Fruit fly (Drosophila melanogaster) whole organism, embryonic: ENCODE results near the gene CG8568.

ENCODE experiments used
- Awh ChIP-seq: fragments of 200-800 bp; sonication (Bioruptor generic); IDR thresholded peaks from 2 replicates; pipeline ENCODE4, ENCODE4 v1.3.6; 2022; ENCODE audit warnings: missing biosample characterization, missing genetic modification characterization
- Bdp1 ChIP-seq: fragments of 200-800 bp; sonication (Bioruptor generic); optimal IDR thresholded peaks from 3 replicates; lab custom pipeline; 2016; ENCODE audit warnings: missing biosample characterization, missing genetic modification characterization
- C15 ChIP-seq: fragments of 200-800 bp; sonication (Bioruptor generic); IDR thresholded peaks from 3 replicates; pipeline ENCODE4 v1.3.6; 2022; ENCODE audit warnings: missing biosample characterization, missing genetic modification characterization
- CG11398 ChIP-seq: fragments of 200-800 bp; sonication (Bioruptor generic); optimal IDR thresholded peaks from 2 replicates; lab custom pipeline; 2016; ENCODE audit warnings: missing biosample characterization, missing genetic modification characterization
- CG11560 ChIP-seq: fragments of 200-800 bp; sonication (Bioruptor generic); IDR thresholded peaks from 3 replicates; pipeline ENCODE4 v1.3.6; 2022; ENCODE audit warnings: missing biosample characterization, missing genetic modification characterization
- CG11695 ChIP-seq: fragments of 200-800 bp; sonication (Bioruptor generic); IDR thresholded peaks from 3 replicates; pipeline ENCODE4 v1.3.6; 2022; ENCODE audit warnings: missing biosample characterization, missing genetic modification characterization
- CG14860 ChIP-seq: fragments of 200-800 bp; sonication (Bioruptor generic); IDR thresholded peaks from 3 replicates; pipeline ENCODE4 v1.3.6; 2022; ENCODE audit warnings: missing biosample characterization, missing genetic modification characterization; ENCODE audit not compliant: partially characterized antibody
- CG16779 ChIP-seq: fragments of 200-800 bp; sonication (Bioruptor generic); IDR thresholded peaks from 2 replicates; pipeline ENCODE4 v1.3.6; 2022; ENCODE audit warnings: missing biosample characterization, missing genetic modification characterization
- CG17186 ChIP-seq: fragments of 200-800 bp; sonication (Bioruptor generic); optimal IDR thresholded peaks from 3 replicates; lab custom pipeline; 2017; ENCODE audit warnings: missing biosample characterization, missing genetic modification reagents, missing genetic modification characterization
- CG30403 ChIP-seq: fragments of 200-800 bp; sonication (Bioruptor generic); optimal IDR thresholded peaks from 3 replicates; lab custom pipeline; 2016; ENCODE audit warnings: missing biosample characterization, missing genetic modification characterization
- CG30431 ChIP-seq: fragments of 200-800 bp; sonication (Bioruptor generic); optimal IDR thresholded peaks from 2 replicates; lab custom pipeline; 2017; ENCODE audit warnings: missing biosample characterization, missing genetic modification characterization
- CG3847 ChIP-seq: fragments of 200-800 bp; sonication (Bioruptor generic); IDR thresholded peaks from 2 replicates; pipeline ENCODE4 v1.3.6; 2022; ENCODE audit warnings: missing biosample characterization, missing genetic modification characterization
- CG5180 ChIP-seq: fragments of 200-800 bp; sonication (Bioruptor generic); optimal IDR thresholded peaks from 3 replicates; lab custom pipeline; 2017; ENCODE audit warnings: missing biosample characterization, missing genetic modification characterization, mild to moderate bottlenecking, moderate library complexity, missing genetic modification reagents
- CG6272 ChIP-seq: fragments of 200-800 bp; sonication (Bioruptor generic); IDR thresholded peaks from 2 replicates; pipeline ENCODE4 v1.3.6; 2022; ENCODE audit warnings: missing biosample characterization, missing genetic modification characterization
- CG7357 ChIP-seq: fragments of 200-800 bp; sonication (Bioruptor generic); IDR thresholded peaks from 3 replicates; pipeline ENCODE4 v1.3.6; 2022; ENCODE audit warnings: missing biosample characterization, missing genetic modification characterization
- CG7372 ChIP-seq: fragments of 200-800 bp; sonication (Bioruptor generic); IDR thresholded peaks from 2 replicates; pipeline ENCODE4 v1.3.6; 2022; ENCODE audit warnings: missing biosample characterization, missing genetic modification characterization
- CG7556 ChIP-seq: fragments of 200-800 bp; sonication (Bioruptor generic); optimal IDR thresholded peaks from 2 replicates; lab custom pipeline; 2017; ENCODE audit warnings: missing biosample characterization, mild to moderate bottlenecking, missing genetic modification characterization
- CG7963 ChIP-seq: fragments of 200-800 bp; sonication (Bioruptor generic); IDR thresholded peaks from 3 replicates; pipeline ENCODE4 v1.3.6; 2022; ENCODE audit warnings: missing biosample characterization, missing genetic modification characterization; ENCODE audit not compliant: partially characterized antibody
- CG8281 ChIP-seq: fragments of 200-800 bp; sonication (Bioruptor generic); optimal IDR thresholded peaks from 2 replicates; lab custom pipeline; 2018; ENCODE audit warnings: missing biosample characterization, mild to moderate bottlenecking, missing genetic modification characterization, moderate library complexity
- CG8359 ChIP-seq: fragments of 200-800 bp; sonication (Bioruptor generic); optimal IDR thresholded peaks from 2 replicates; lab custom pipeline; 2017; ENCODE audit warnings: missing biosample characterization, mild to moderate bottlenecking, missing genetic modification characterization, borderline replicate concordance
- CG8478 ChIP-seq: fragments of >200 bp; optimal IDR thresholded peaks from 2 replicates; lab custom pipeline; 2018
- CG8924 ChIP-seq: fragments of 200-800 bp; optimal IDR thresholded peaks from 3 replicates; lab custom pipeline; 2019; ENCODE audit warnings: missing biosample characterization, mild to moderate bottlenecking, missing genetic modification characterization, moderate library complexity
- CG8944 ChIP-seq: fragments of 200-800 bp; sonication (Bioruptor generic); optimal IDR thresholded peaks from 3 replicates; lab custom pipeline; 2016; ENCODE audit warnings: missing biosample characterization, missing genetic modification characterization
- Camta ChIP-seq: fragments of 200-800 bp; sonication (Bioruptor generic); optimal IDR thresholded peaks from 2 replicates; lab custom pipeline; 2016; ENCODE audit warnings: missing biosample characterization, missing genetic modification characterization
- Chrac-16 ChIP-seq: fragments of 200-800 bp; sonication (Bioruptor generic); optimal IDR thresholded peaks from 3 replicates; lab custom pipeline; 2016; ENCODE audit warnings: missing biosample characterization, missing genetic modification characterization
- HLH54F ChIP-seq: fragments of 200-800 bp; sonication (Bioruptor generic); optimal IDR thresholded peaks from 3 replicates; lab custom pipeline; 2016; ENCODE audit warnings: missing biosample characterization, missing genetic modification characterization
- Hmr ChIP-seq: fragments of 200-800 bp; sonication (Bioruptor generic); optimal IDR thresholded peaks from 3 replicates; lab custom pipeline; 2017; ENCODE audit warnings: mild to moderate bottlenecking, missing biosample characterization, missing genetic modification reagents, missing genetic modification characterization
- Hsf ChIP-seq: fragments of 200-800 bp; sonication (Bioruptor generic); optimal IDR thresholded peaks from 3 replicates; lab custom pipeline; 2016; ENCODE audit warnings: missing biosample characterization, missing genetic modification characterization
- Oli ChIP-seq: fragments of 200-800 bp; sonication (Bioruptor generic); optimal IDR thresholded peaks from 2 replicates; lab custom pipeline; 2018; ENCODE audit warnings: missing biosample characterization, mild to moderate bottlenecking, missing genetic modification characterization, moderate library complexity
- Ptx1 ChIP-seq: fragments of 200-800 bp; sonication (Bioruptor generic); IDR thresholded peaks from 2 replicates; pipeline ENCODE4 v1.3.6; 2022; ENCODE audit warnings: missing biosample characterization, missing genetic modification characterization
- Ravus ChIP-seq: fragments of 200-800 bp; sonication (Bioruptor generic); IDR thresholded peaks from 2 replicates; pipeline ENCODE4 v1.3.6; 2022; ENCODE audit warnings: missing biosample characterization, missing genetic modification characterization
- Sox100B ChIP-seq: fragments of 200-800 bp; sonication (Bioruptor generic); optimal IDR thresholded peaks from 3 replicates; lab custom pipeline; 2018; ENCODE audit warnings: missing biosample characterization, mild to moderate bottlenecking, missing genetic modification characterization
- aop ChIP-seq: fragments of 200-800 bp; sonication (Bioruptor generic); IDR thresholded peaks from 2 replicates; pipeline ENCODE4 v1.3.6; 2022; ENCODE audit warnings: missing biosample characterization, missing genetic modification characterization
- chn ChIP-seq: fragments of 200-800 bp; sonication (Bioruptor generic); optimal IDR thresholded peaks from 2 replicates; lab custom pipeline; 2016; ENCODE audit warnings: missing biosample characterization, missing genetic modification characterization
- ci ChIP-seq: fragments of 200-800 bp; sonication (Bioruptor generic); IDR thresholded peaks from 3 replicates; pipeline ENCODE4 v1.3.6; 2022; ENCODE audit warnings: missing biosample characterization, missing genetic modification characterization
- dmrt99B ChIP-seq: fragments of 200-800 bp; sonication (Bioruptor generic); optimal IDR thresholded peaks from 2 replicates; lab custom pipeline; 2018; ENCODE audit warnings: missing biosample characterization, mild to moderate bottlenecking, missing genetic modification characterization, moderate library complexity
- dpn ChIP-seq, 2 experiments: fragments of 200-800 bp; sonication (Bioruptor generic); optimal IDR thresholded peaks; 3 replicates each; lab custom pipeline; 2016; ENCODE audit warnings: missing biosample characterization in 2 of 2, missing genetic modification characterization in 2 of 2
- fru ChIP-seq: fragments of >200 bp; optimal IDR thresholded peaks from 2 replicates; lab custom pipeline; 2017
- gcm ChIP-seq: fragments of 200-800 bp; sonication (Bioruptor generic); optimal IDR thresholded peaks from 2 replicates; lab custom pipeline; 2019; ENCODE audit warnings: missing biosample characterization, mild to moderate bottlenecking, missing genetic modification characterization, moderate library complexity
- gem ChIP-seq: fragments of 200-800 bp; sonication (Bioruptor generic); optimal IDR thresholded peaks from 2 replicates; lab custom pipeline; 2019; ENCODE audit warnings: missing biosample characterization, mild to moderate bottlenecking, missing genetic modification characterization, moderate library complexity
- gsb-n ChIP-seq: fragments of 200-800 bp; sonication (Bioruptor generic); optimal IDR thresholded peaks from 3 replicates; lab custom pipeline; 2018; ENCODE audit warnings: missing biosample characterization, mild to moderate bottlenecking, missing genetic modification characterization
- h ChIP-seq: fragments of >200 bp; optimal IDR thresholded peaks from 2 replicates; lab custom pipeline; 2017
- hbn ChIP-seq: fragments of 200-800 bp; sonication (Bioruptor generic); IDR thresholded peaks from 2 replicates; pipeline ENCODE4 v1.3.6; 2022; ENCODE audit warnings: missing biosample characterization, missing genetic modification characterization; ENCODE audit not compliant: partially characterized antibody
- pb ChIP-seq: fragments of 200-800 bp; sonication (Bioruptor generic); optimal IDR thresholded peaks from 3 replicates; lab custom pipeline; 2016; ENCODE audit warnings: missing biosample characterization, missing genetic modification characterization
- rib ChIP-seq: fragments of 200-800 bp; sonication (Bioruptor generic); IDR thresholded peaks from 2 replicates; pipeline ENCODE4 v1.3.6; 2022; ENCODE audit warnings: missing biosample characterization, missing genetic modification characterization
- schlank ChIP-seq: fragments of 200-800 bp; sonication (Bioruptor generic); optimal IDR thresholded peaks from 2 replicates; lab custom pipeline; 2018; ENCODE audit warnings: missing biosample characterization, mild to moderate bottlenecking, missing genetic modification characterization
- sob ChIP-seq: fragments of 200-800 bp; sonication (Bioruptor generic); IDR thresholded peaks from 2 replicates; pipeline ENCODE4 v1.3.6; 2022; ENCODE audit warnings: missing biosample characterization, missing genetic modification characterization
- stc ChIP-seq: fragments of 200-800 bp; sonication (Bioruptor generic); IDR thresholded peaks from 2 replicates; pipeline ENCODE4 v1.3.6; 2022; ENCODE audit warnings: missing biosample characterization, missing genetic modification characterization
- tna ChIP-seq: fragments of 200-800 bp; sonication (Bioruptor generic); IDR thresholded peaks from 2 replicates; pipeline ENCODE4 v1.3.6; 2022; ENCODE audit warnings: missing biosample characterization, missing genetic modification characterization; ENCODE audit not compliant: partially characterized antibody
- trem ChIP-seq: fragments of 200-800 bp; optimal IDR thresholded peaks from 3 replicates; lab custom pipeline; 2019; ENCODE audit warnings: missing biosample characterization, mild to moderate bottlenecking, missing genetic modification characterization, moderate library complexity
- unc-4 ChIP-seq: fragments of 200-800 bp; sonication (Bioruptor generic); IDR thresholded peaks from 2 replicates; pipeline ENCODE4 v1.3.6; 2022; ENCODE audit warnings: missing biosample characterization, missing genetic modification characterization; ENCODE audit not compliant: partially characterized antibody
- vfl ChIP-seq: fragments of 200-800 bp; sonication (Bioruptor generic); optimal IDR thresholded peaks from 2 replicates; lab custom pipeline; 2016; ENCODE audit warnings: missing biosample characterization, missing genetic modification characterization
- vvl ChIP-seq: fragments of 200-800 bp; sonication (Bioruptor generic); IDR thresholded peaks from 2 replicates; pipeline ENCODE4 v1.3.6; 2022; ENCODE audit warnings: missing biosample characterization, missing genetic modification characterization

The CG8568 gene

DNA sequence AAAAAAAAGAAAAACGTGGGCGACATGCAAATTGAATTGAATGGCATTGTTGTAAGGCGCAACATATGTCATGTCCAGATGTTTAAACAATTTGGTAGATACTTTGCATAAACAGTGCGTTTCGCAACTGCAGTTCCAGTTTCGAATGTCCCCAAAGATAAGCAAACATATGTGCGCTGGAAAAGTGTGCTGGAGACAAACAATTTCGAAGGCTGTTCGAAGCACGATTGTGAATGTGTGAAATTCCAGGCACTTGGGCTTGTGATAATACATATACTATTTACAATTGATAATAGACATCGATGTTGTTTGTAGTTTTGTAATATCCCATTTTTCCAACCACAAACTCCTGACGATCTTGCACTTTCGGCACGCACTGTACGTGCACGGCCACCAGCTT is 30.5 kb upstream of the CG8568 start (continued):
- no peak for TF ChIP-seq CG30431 (GFP tag; lab: Kevin White, UChicago)
- TF ChIP-seq dpn (GFP tag; optimal IDR thresholded peaks at IDR 0.05; lab: Kevin White, UChicago) = peak in 1 of 2 experiments; percentile 11
- no peak for TF ChIP-seq tna (GFP tag; lab: Robert Waterston, UW)
- peak; percentile 76 for TF ChIP-seq CG11695 (GFP tag; lab: Robert Waterston, UW)
- peak; percentile 30 for TF ChIP-seq CG5180
- peak; percentile 64 for TF ChIP-seq dmrt99B (tag; lab: Kevin White, UChicago)
- no peak for TF ChIP-seq CG17186 (GFP tag; lab: Kevin White, UChicago)
- TF ChIP-seq gcm (GFP tag; lab: Kevin White, UChicago) = no peak
- TF ChIP-seq CG3847 (GFP tag; lab: Robert Waterston, UW) = no peak; the same call in 1 of the 2 replicates
- TF ChIP-seq C15 = no peak
- no peak for TF ChIP-seq Hsf (GFP tag; lab: Kevin White, UChicago)
- no peak for TF ChIP-seq fru (lab: Kevin White, UChicago)
- TF ChIP-seq CG16779 (GFP tag; lab: Robert Waterston, UW) = no peak
- no peak for TF ChIP-seq CG8359 (GFP tag; lab: Kevin White, UChicago)
- no peak for TF ChIP-seq stc
- TF ChIP-seq CG30403 (GFP tag; lab: Kevin White, UChicago) = no peak
- TF ChIP-seq Bdp1 (GFP tag; lab: Kevin White, UChicago) = no peak
- no peak for TF ChIP-seq Camta (GFP tag; lab: Kevin White, UChicago)
- TF ChIP-seq vvl (GFP tag; lab: Robert Waterston, UW) = peak; percentile 11; the same call in 1 of the 2 replicates
- TF ChIP-seq CG7963 = no peak
- no peak for TF ChIP-seq CG11398 (GFP tag; lab: Kevin White, UChicago)
- peak; percentile 24 for TF ChIP-seq CG8924 (tag; lab: Kevin White, UChicago)
- TF ChIP-seq Awh (GFP tag; lab: Robert Waterston, UW) = 0 out of 2 replicates have a peak, but pooled peaks have one; percentile 38
- no peak for TF ChIP-seq pb (GFP tag; lab: Kevin White, UChicago)
- no peak for TF ChIP-seq CG7357 (GFP tag; lab: Robert Waterston, UW)
- no peak for TF ChIP-seq CG8944 (GFP tag; lab: Kevin White, UChicago)
- TF ChIP-seq CG14860 = no peak
- TF ChIP-seq vfl (GFP tag; lab: Kevin White, UChicago) = no peak
- no peak for TF ChIP-seq schlank (tag; lab: Kevin White, UChicago)
- TF ChIP-seq CG7372 (GFP tag; lab: Robert Waterston, UW) = no peak
- TF ChIP-seq h (lab: Kevin White, UChicago) = no peak
- peak; percentile 32; the same call in 1 of the 3 replicates for TF ChIP-seq CG11560 (tag; lab: Robert Waterston, UW)
- TF ChIP-seq CG6272 (GFP tag; lab: Robert Waterston, UW) = 0 out of 2 replicates have a peak, but pooled peaks have one; percentile 6
- TF ChIP-seq CG8281 (tag; lab: Kevin White, UChicago) = no peak
- TF ChIP-seq Hmr (GFP tag; lab: Kevin White, UChicago) = no peak
- TF ChIP-seq Sox100B (GFP tag; lab: Kevin White, UChicago) = peak; percentile 29
- peak; percentile 38 for TF ChIP-seq Oli (tag; lab: Kevin White, UChicago)
- TF ChIP-seq trem (tag; lab: Kevin White, UChicago) = no peak
- 0 out of 2 replicates have a peak, but pooled peaks have one; percentile 15 for TF ChIP-seq sob (GFP tag; lab: Robert Waterston, UW)
- no peak for TF ChIP-seq CG7556 (GFP tag; lab: Kevin White, UChicago)
- 0 out of 3 replicates have a peak, but pooled peaks have one; percentile 12 for TF ChIP-seq ci
- TF ChIP-seq rib (GFP tag; lab: Robert Waterston, UW) = no peak
- TF ChIP-seq chn (GFP tag; lab: Kevin White, UChicago) = no peak
- TF ChIP-seq HLH54F (GFP tag; lab: Kevin White, UChicago) = no peak
- TF ChIP-seq gem (tag; lab: Kevin White, UChicago) = peak; percentile 56
- TF ChIP-seq aop = no peak
- no peak for TF ChIP-seq unc-4 (GFP tag; lab: Robert Waterston, UW)
- TF ChIP-seq Ravus (GFP tag; lab: Robert Waterston, UW) = no peak
- no peak for TF ChIP-seq Ptx1 (GFP tag; lab: Robert Waterston, UW)
- TF ChIP-seq CG8478 = no peak
- TF ChIP-seq hbn = no peak
- TF ChIP-seq gsb-n = no peak
- no peak for TF ChIP-seq Chrac-16 (GFP tag; lab: Kevin White, UChicago)
